Fruit fly (Drosophila melanogaster) whole organism, embryonic: ENCODE results near the gene CG4576.

ENCODE experiments used
- Atf-2 ChIP-seq: fragments of 200-800 bp; sonication (Bioruptor generic); optimal IDR thresholded peaks from 2 replicates; lab custom pipeline; 2016; ENCODE audit warnings: missing biosample characterization, missing genetic modification characterization
- Atf6 ChIP-seq: fragments of 200-800 bp; sonication (Bioruptor generic); IDR thresholded peaks from 2 replicates; pipeline ENCODE4 v1.3.6; 2022; ENCODE audit warnings: missing biosample characterization, missing genetic modification characterization
- B-H1 ChIP-seq: fragments of 200-800 bp; sonication (Bioruptor generic); IDR thresholded peaks from 3 replicates; pipeline ENCODE4 v1.3.6; 2022; ENCODE audit warnings: missing biosample characterization, missing genetic modification characterization
- BEAF-32 ChIP-seq: fragments of 200-800 bp; sonication (Bioruptor generic); optimal IDR thresholded peaks from 3 replicates; lab custom pipeline; 2017; ENCODE audit warnings: missing biosample characterization, missing genetic modification characterization, mild to moderate bottlenecking, moderate library complexity, missing genetic modification reagents
- CG10321 ChIP-seq: fragments of 200-800 bp; sonication (Bioruptor generic); IDR thresholded peaks from 2 replicates; pipeline ENCODE4 v1.3.6; 2022; ENCODE audit warnings: missing biosample characterization, missing genetic modification characterization
- CG10654 ChIP-seq: fragments of 200-800 bp; sonication (Bioruptor generic); optimal IDR thresholded peaks from 2 replicates; lab custom pipeline; 2016; ENCODE audit warnings: missing biosample characterization, missing genetic modification characterization
- CG13287 ChIP-seq: fragments of 200-800 bp; sonication (Bioruptor generic); IDR thresholded peaks from 2 replicates; pipeline ENCODE4 v1.3.6; 2022; ENCODE audit warnings: missing biosample characterization, missing genetic modification characterization; ENCODE audit not compliant: partially characterized antibody
- CG14014 ChIP-seq: fragments of 200-800 bp; sonication (Bioruptor generic); IDR thresholded peaks from 2 replicates; pipeline ENCODE4 v1.3.6; 2022; ENCODE audit warnings: missing biosample characterization, missing genetic modification characterization
- CG17359 ChIP-seq: fragments of 200-800 bp; sonication (Bioruptor generic); optimal IDR thresholded peaks from 3 replicates; lab custom pipeline; 2018; ENCODE audit warnings: missing biosample characterization, mild to moderate bottlenecking, missing genetic modification characterization, moderate library complexity
- CG17612 ChIP-seq: fragments of 200-800 bp; sonication (Bioruptor generic); IDR thresholded peaks from 2 replicates; pipeline ENCODE4 v1.3.6; 2022; ENCODE audit warnings: missing biosample characterization, missing genetic modification characterization
- CG18476 ChIP-seq: fragments of 200-800 bp; sonication (Bioruptor generic); optimal IDR thresholded peaks from 2 replicates; lab custom pipeline; 2016; ENCODE audit warnings: missing biosample characterization, mild to moderate bottlenecking, missing genetic modification characterization
- CG18599 ChIP-seq: fragments of 200-800 bp; sonication (Bioruptor generic); optimal IDR thresholded peaks from 3 replicates; lab custom pipeline; 2017; ENCODE audit warnings: missing biosample characterization, missing genetic modification characterization, mild to moderate bottlenecking, moderate library complexity, missing genetic modification reagents
- CG18619 ChIP-seq: fragments of 200-800 bp; sonication (Bioruptor generic); optimal IDR thresholded peaks from 3 replicates; lab custom pipeline; 2017; ENCODE audit warnings: missing biosample characterization, mild to moderate bottlenecking, missing genetic modification characterization
- CG2116 ChIP-seq: fragments of 200-800 bp; sonication (Bioruptor generic); optimal IDR thresholded peaks from 3 replicates; lab custom pipeline; 2018; ENCODE audit warnings: missing biosample characterization, mild to moderate bottlenecking, missing genetic modification characterization
- CG2120 ChIP-seq: fragments of 200-800 bp; sonication (Bioruptor generic); optimal IDR thresholded peaks from 3 replicates; lab custom pipeline; 2016; ENCODE audit warnings: missing biosample characterization, missing genetic modification characterization
- CG31388 ChIP-seq: fragments of 200-800 bp; sonication (Bioruptor generic); optimal IDR thresholded peaks from 2 replicates; lab custom pipeline; 2016; ENCODE audit warnings: missing biosample characterization, missing genetic modification characterization
- CG3838 ChIP-seq: fragments of 200-800 bp; sonication (Bioruptor generic); optimal IDR thresholded peaks from 3 replicates; lab custom pipeline; 2016; ENCODE audit warnings: missing biosample characterization, missing genetic modification characterization
- CG3847 ChIP-seq: fragments of 200-800 bp; sonication (Bioruptor generic); IDR thresholded peaks from 2 replicates; pipeline ENCODE4 v1.3.6; 2022; ENCODE audit warnings: missing biosample characterization, missing genetic modification characterization
- CG4360 ChIP-seq: fragments of 200-800 bp; sonication (Bioruptor generic); IDR thresholded peaks from 2 replicates; pipeline ENCODE4 v1.3.6; 2022; ENCODE audit warnings: missing biosample characterization, missing genetic modification characterization
- CG6683 ChIP-seq: fragments of 200-800 bp; sonication (Bioruptor generic); optimal IDR thresholded peaks from 2 replicates; lab custom pipeline; 2017; ENCODE audit warnings: missing biosample characterization, mild to moderate bottlenecking, missing genetic modification characterization, missing genetic modification reagents
- CG7372 ChIP-seq: fragments of 200-800 bp; sonication (Bioruptor generic); IDR thresholded peaks from 2 replicates; pipeline ENCODE4 v1.3.6; 2022; ENCODE audit warnings: missing biosample characterization, missing genetic modification characterization
- CoRest ChIP-seq: fragments of 200-800 bp; sonication (Bioruptor generic); optimal IDR thresholded peaks from 3 replicates; lab custom pipeline; 2018; ENCODE audit warnings: missing biosample characterization, mild to moderate bottlenecking, missing genetic modification characterization, moderate library complexity
- Dip2 ChIP-seq: fragments of 200-800 bp; sonication (Bioruptor generic); IDR thresholded peaks from 2 replicates; pipeline ENCODE4 v1.3.6; 2022; ENCODE audit warnings: missing biosample characterization, missing genetic modification characterization
- Drgx ChIP-seq: fragments of 200-800 bp; sonication (Bioruptor generic); IDR thresholded peaks from 2 replicates; pipeline ENCODE4 v1.3.6; 2022; ENCODE audit warnings: missing biosample characterization, missing genetic modification characterization
- Fer2 ChIP-seq: fragments of 200-800 bp; sonication (Bioruptor generic); optimal IDR thresholded peaks from 2 replicates; lab custom pipeline; 2018; ENCODE audit warnings: missing biosample characterization, mild to moderate bottlenecking, missing genetic modification characterization, moderate library complexity
- Hey ChIP-seq: fragments of 200-800 bp; sonication (Bioruptor generic); optimal IDR thresholded peaks from 3 replicates; lab custom pipeline; 2018; ENCODE audit warnings: missing biosample characterization, mild to moderate bottlenecking, missing genetic modification characterization
- Hmr ChIP-seq: fragments of 200-800 bp; sonication (Bioruptor generic); optimal IDR thresholded peaks from 3 replicates; lab custom pipeline; 2017; ENCODE audit warnings: mild to moderate bottlenecking, missing biosample characterization, missing genetic modification reagents, missing genetic modification characterization
- Hr51 ChIP-seq, 2 experiments: fragments of 200-800 bp; sonication (Bioruptor generic); optimal IDR thresholded peaks; 2 replicates in 1 of 2; 3 replicates in 1 of 2; lab custom pipeline; 2016 to 2018; ENCODE audit warnings: missing biosample characterization in 2 of 2, missing genetic modification characterization in 2 of 2, mild to moderate bottlenecking in 1 of 2, moderate library complexity in 1 of 2
- Hsf ChIP-seq: fragments of 200-800 bp; sonication (Bioruptor generic); optimal IDR thresholded peaks from 3 replicates; lab custom pipeline; 2016; ENCODE audit warnings: missing biosample characterization, missing genetic modification characterization
- Nf-YC ChIP-seq: fragments of 200-800 bp; optimal IDR thresholded peaks from 3 replicates; lab custom pipeline; 2019; ENCODE audit warnings: missing biosample characterization, mild to moderate bottlenecking, missing genetic modification characterization, moderate library complexity
- Rfx ChIP-seq: fragments of 200-800 bp; sonication (Bioruptor generic); IDR thresholded peaks from 2 replicates; pipeline ENCODE4 v1.3.6; 2022; ENCODE audit warnings: missing biosample characterization, missing genetic modification characterization
- abd-A ChIP-seq: fragments of 200-800 bp; sonication (Bioruptor generic); optimal IDR thresholded peaks from 3 replicates; lab custom pipeline; 2019; ENCODE audit warnings: missing biosample characterization, mild to moderate bottlenecking, missing genetic modification characterization, moderate library complexity
- amos ChIP-seq: fragments of 200-800 bp; sonication (Bioruptor generic); IDR thresholded peaks from 2 replicates; pipeline ENCODE4 v1.3.6; 2022; ENCODE audit warnings: missing biosample characterization, missing genetic modification characterization; ENCODE audit not compliant: partially characterized antibody
- ara ChIP-seq: fragments of 200-800 bp; sonication (Bioruptor generic); IDR thresholded peaks from 2 replicates; pipeline ENCODE4 v1.3.6; 2022; ENCODE audit warnings: missing biosample characterization, missing genetic modification characterization
- ash1 ChIP-seq: fragments of 200-800 bp; sonication (Bioruptor generic); optimal IDR thresholded peaks from 2 replicates; lab custom pipeline; 2018; ENCODE audit warnings: missing biosample characterization, mild to moderate bottlenecking, missing genetic modification characterization
- bab2 ChIP-seq: fragments of 200-800 bp; sonication (Bioruptor generic); optimal IDR thresholded peaks from 2 replicates; lab custom pipeline; 2016; ENCODE audit warnings: missing biosample characterization, missing genetic modification characterization
- croc ChIP-seq: fragments of 200-800 bp; sonication (Bioruptor generic); conservative IDR thresholded peaks from 3 replicates; pipeline ENCODE4 v1.3.6; 2022; ENCODE audit warnings: missing biosample characterization, missing genetic modification characterization
- crp ChIP-seq, 2 experiments: fragments of 200-800 bp; sonication (Bioruptor generic); optimal IDR thresholded peaks; 2 replicates in 1 of 2; 3 replicates in 1 of 2; lab custom pipeline; 2017; ENCODE audit warnings: missing biosample characterization in 2 of 2, missing genetic modification characterization in 2 of 2, mild to moderate bottlenecking in 1 of 2, moderate library complexity in 1 of 2
- dysf ChIP-seq: fragments of 200-800 bp; sonication (Bioruptor generic); IDR thresholded peaks from 3 replicates; pipeline ENCODE4 v1.3.6; 2022; ENCODE audit warnings: missing biosample characterization, missing genetic modification characterization
- ems ChIP-seq: fragments of 200-800 bp; sonication (Bioruptor generic); optimal IDR thresholded peaks from 3 replicates; lab custom pipeline; 2016; ENCODE audit warnings: missing biosample characterization, missing genetic modification characterization
- lmd ChIP-seq: fragments of 200-800 bp; sonication (Bioruptor generic); IDR thresholded peaks from 2 replicates; pipeline ENCODE4 v1.3.6; 2022; ENCODE audit warnings: missing biosample characterization, missing genetic modification characterization
- org-1 ChIP-seq: fragments of 200-800 bp; sonication (Bioruptor generic); optimal IDR thresholded peaks from 2 replicates; lab custom pipeline; 2017; ENCODE audit warnings: missing biosample characterization, missing genetic modification characterization
- prd ChIP-seq, 3 experiments: fragments of >200 bp in 2 of 3; fragments of 200-800 bp in 1 of 3; sonication (Bioruptor generic) in 1 of 3; optimal IDR thresholded peaks in 2 of 3; IDR thresholded peaks in 1 of 3; 2 replicates in 2 of 3; 3 replicates in 1 of 3; pipeline versions ENCODE4 v1.3.6 to Lab custom; 2017 to 2022; ENCODE audit warnings: missing biosample characterization in 1 of 3, missing genetic modification characterization in 1 of 3
- pzg ChIP-seq: fragments of 200-800 bp; sonication (Bioruptor generic); optimal IDR thresholded peaks from 3 replicates; lab custom pipeline; 2018; ENCODE audit warnings: missing biosample characterization, mild to moderate bottlenecking, missing genetic modification characterization, moderate library complexity
- ranshi ChIP-seq: fragments of 200-800 bp; sonication (Bioruptor generic); IDR thresholded peaks from 2 replicates; pipeline ENCODE4 v1.3.6; 2022; ENCODE audit warnings: missing biosample characterization, missing genetic modification characterization
- sens ChIP-seq: fragments of 200-800 bp; sonication (Bioruptor generic); peaks from one replicate; lab custom pipeline; 2016; ENCODE audit warnings: missing biosample characterization, missing genetic modification characterization
- sqz ChIP-seq: fragments of 200-800 bp; sonication (Bioruptor generic); optimal IDR thresholded peaks from 3 replicates; lab custom pipeline; 2018; ENCODE audit warnings: missing biosample characterization, mild to moderate bottlenecking, missing genetic modification characterization
- stwl ChIP-seq: fragments of 200-800 bp; sonication (Bioruptor generic); optimal IDR thresholded peaks from 3 replicates; lab custom pipeline; 2018; ENCODE audit warnings: missing biosample characterization, mild to moderate bottlenecking, missing genetic modification characterization, moderate library complexity
- wek ChIP-seq: fragments of 200-800 bp; sonication (Bioruptor generic); optimal IDR thresholded peaks from 3 replicates; lab custom pipeline; 2018; ENCODE audit warnings: missing biosample characterization, mild to moderate bottlenecking, missing genetic modification characterization, moderate library complexity
- z ChIP-seq: fragments of 200-800 bp; sonication (Bioruptor generic); IDR thresholded peaks from 3 replicates; pipeline ENCODE4 v1.3.6; 2022; ENCODE audit warnings: missing biosample characterization, missing genetic modification characterization
- zfh1 ChIP-seq: fragments of 200-800 bp; sonication (Bioruptor generic); IDR thresholded peaks from 3 replicates; pipeline ENCODE4 v1.3.6; 2022; ENCODE audit warnings: missing biosample characterization, missing genetic modification characterization

Gene CG4576

dm6 chr3R:15784298-15784697 lies 41.2 kb upstream of the CG4576 start (continued):
- TF ChIP-seq Nf-YC (tag; lab: Kevin White, UChicago) (no peak), CG17359 (no peak), Dip2 (GFP tag; lab: Robert Waterston, UW) (no peak), CG14014 (GFP tag; lab: Robert Waterston, UW) (0 out of 2 replicates have a peak, but pooled peaks have one; percentile 11), zfh1 (GFP tag; lab: Robert Waterston, UW) (no peak), prd (optimal IDR thresholded peaks at IDR 0.05; lab: Kevin White, UChicago) (no peak), prd (GFP tag; IDR thresholded peaks at IDR 0.05; lab: Robert Waterston, UW) (0 out of 3 replicates have a peak, but pooled peaks have one; percentile 26), CG18476 (GFP tag; lab: Kevin White, UChicago) (no peak), B-H1 (GFP tag; lab: Robert Waterston, UW) (0 out of 3 replicates have a peak, but pooled peaks have one; percentile 24), pzg (GFP tag; lab: Kevin White, UChicago) (no peak), Hey (tag; lab: Kevin White, UChicago) (no peak), CG3838 (GFP tag; lab: Kevin White, UChicago) (no peak), lmd (GFP tag; lab: Robert Waterston, UW) (0 out of 2 replicates have a peak, but pooled peaks have one; percentile 9), Drgx (GFP tag; lab: Robert Waterston, UW) (no peak), CG2120 (GFP tag; lab: Kevin White, UChicago) (peak; percentile 38), sqz (GFP tag; lab: Kevin White, UChicago) (no peak), CG10321 (GFP tag; lab: Robert Waterston, UW) (no peak), CG7372 (no peak), bab2 (GFP tag; lab: Kevin White, UChicago) (peak; percentile 0), Hsf (GFP tag; lab: Kevin White, UChicago) (peak; percentile 20), wek (GFP tag; lab: Kevin White, UChicago) (no peak), CG17612 (GFP tag; lab: Robert Waterston, UW) (no peak), Hr51 (GFP tag; optimal IDR thresholded peaks at IDR 0.05; lab: Kevin White, UChicago) (peak in 1 of 2 experiments; percentile 4), ara (GFP tag; lab: Robert Waterston, UW) (no peak), CG4360 (GFP tag; lab: Robert Waterston, UW) (no peak), Hmr (GFP tag; lab: Kevin White, UChicago) (peak; percentile 14), croc (no peak), CG10654 (GFP tag; lab: Kevin White, UChicago) (no peak), ranshi (GFP tag; lab: Robert Waterston, UW) (no peak; the same call in 1 of the 2 replicates), CG3847 (GFP tag; lab: Robert Waterston, UW) (0 out of 2 replicates have a peak, but pooled peaks have one; percentile 16), CG6683 (GFP tag; lab: Kevin White, UChicago) (no peak), Fer2 (tag; lab: Kevin White, UChicago) (no peak), CG18599 (GFP tag; lab: Kevin White, UChicago) (peak; percentile 45), ems (GFP tag; lab: Kevin White, UChicago) (no peak), sens (GFP tag; lab: Kevin White, UChicago) (peak; percentile 56), CG2116 (GFP tag; lab: Kevin White, UChicago) (no peak), z (GFP tag; lab: Robert Waterston, UW) (no peak), CoRest (tag; lab: Kevin White, UChicago) (peak; percentile 20), dysf (0 out of 3 replicates have a peak, but pooled peaks have one; percentile 19)
- TF ChIP-seq, all 482 proteins: peak for 23

dm6 chr3R:15786538-15786937 lies 39.0 kb upstream of the CG4576 start, which contains the start of gene CG9590:
Gene CG9590 (plus strand): TSS chr3R:15786703.
- TF ChIP-seq ash1 (GFP tag; lab: Kevin White, UChicago) (no peak), stwl (peak; percentile 43), CG13287 (GFP tag; lab: Robert Waterston, UW) (peak; percentile 34; the same call in 1 of the 2 replicates), BEAF-32 (GFP tag; lab: Kevin White, UChicago) (peak; percentile 8), crp (GFP tag; optimal IDR thresholded peaks at IDR 0.05; lab: Kevin White, UChicago) (peak; percentile 61 to 92), CG31388 (GFP tag; lab: Kevin White, UChicago) (no peak), amos (GFP tag; lab: Robert Waterston, UW) (peak; percentile 9; the same call in 1 of the 2 replicates), Rfx (no peak), Atf6 (GFP tag; lab: Robert Waterston, UW) (no peak), CG18619 (GFP tag; lab: Kevin White, UChicago) (no peak), abd-A (tag; lab: Kevin White, UChicago) (no peak), org-1 (GFP tag; lab: Kevin White, UChicago) (no peak), Atf-2 (GFP tag; lab: Kevin White, UChicago) (no peak)
